Worm (Caenorhabditis elegans): Measurements from ENCODE around the gene samp-1.

Gene samp-1

ce11 chrII:11259766-11260165 is 42.9 kb upstream of the samp-1 start (continued):
- TF ChIP-seq cebp-2 (GFP tag; IDR thresholded peaks at IDR 0.05), result no peak
- TF ChIP-seq aptf-3 (GFP tag; IDR thresholded peaks at IDR 0.05), result no peak
- TF ChIP-seq pha-4 (tag; optimal IDR thresholded peaks at IDR 0.05), result no peak
- peak; percentile 25 for TF ChIP-seq lsl-1 (GFP tag; optimal IDR thresholded peaks at IDR 0.05)
- peak; percentile 64 for TF ChIP-seq ekl-4 (GFP tag; IDR thresholded peaks at IDR 0.05)
- TF ChIP-seq F57A8.1 (GFP tag; optimal IDR thresholded peaks at IDR 0.05), result no peak
- TF ChIP-seq T26A5.8 (tag; optimal IDR thresholded peaks at IDR 0.05), result no peak
- TF ChIP-seq die-1 (tag; optimal IDR thresholded peaks at IDR 0.05), result no peak
- 0 out of 2 replicates have a peak, but pooled peaks have one; percentile 18 for TF ChIP-seq F33H1.4 (GFP tag; IDR thresholded peaks at IDR 0.05)
- TF ChIP-seq hsf-1 (GFP tag; IDR thresholded peaks at IDR 0.05), result 0 out of 2 replicates have a peak, but pooled peaks have one; percentile 48
- peak; percentile 83 for TF ChIP-seq hrde-1 (tag; optimal IDR thresholded peaks at IDR 0.05; ENCODE audit: borderline replicate concordance)
- 0 out of 2 replicates have a peak, but pooled peaks have one; percentile 13 for TF ChIP-seq madf-8 (GFP tag; conservative IDR thresholded peaks at IDR 0.05)
- no peak for TF ChIP-seq lir-1 (GFP tag; conservative IDR thresholded peaks at IDR 0.05)
- no peak for TF ChIP-seq zim-3 (tag; optimal IDR thresholded peaks at IDR 0.05)
- TF ChIP-seq let-526 (GFP tag; IDR thresholded peaks at IDR 0.05), result 0 out of 2 replicates have a peak, but pooled peaks have one; percentile 20
- no peak for TF ChIP-seq cebp-1 (GFP tag; IDR thresholded peaks at IDR 0.05)
- TF ChIP-seq cebp-1 (tag; optimal IDR thresholded peaks at IDR 0.05), result no peak
- TF ChIP-seq ztf-3 (GFP tag; optimal IDR thresholded peaks at IDR 0.05), result no peak
- TF ChIP-seq ceh-27 (GFP tag; optimal IDR thresholded peaks at IDR 0.05), result no peak
- no peak for TF ChIP-seq Y95B8A.8 (GFP tag; IDR thresholded peaks at IDR 0.05)
- no peak for TF ChIP-seq bed-2 (GFP tag; IDR thresholded peaks at IDR 0.05)
- TF ChIP-seq mes-4 (tag; optimal IDR thresholded peaks at IDR 0.05), result no peak
- no peak for TF ChIP-seq ets-4 (GFP tag; optimal IDR thresholded peaks at IDR 0.05)
- TF ChIP-seq dpl-1 (GFP tag; optimal IDR thresholded peaks at IDR 0.05), result no peak
- TF ChIP-seq F52B5.7 (tag; optimal IDR thresholded peaks at IDR 0.05), result peak; percentile 75
- TF ChIP-seq mcd-1 (GFP tag; IDR thresholded peaks at IDR 0.05), result 0 out of 2 replicates have a peak, but pooled peaks have one; percentile 30
- TF ChIP-seq pbrm-1 (GFP tag; IDR thresholded peaks at IDR 0.05), result 0 out of 2 replicates have a peak, but pooled peaks have one; percentile 42
- peak; percentile 13 for TF ChIP-seq athp-1 (tag; optimal IDR thresholded peaks at IDR 0.05)
- peak; percentile 36 for TF ChIP-seq lin-54 (GFP tag; optimal IDR thresholded peaks at IDR 0.05)
- no peak for TF ChIP-seq repo-1 (tag; optimal IDR thresholded peaks at IDR 0.05)
- no peak for TF ChIP-seq Y67H2A.10 (GFP tag; conservative IDR thresholded peaks at IDR 0.05)
- peak; percentile 83 for TF ChIP-seq B0336.3 (GFP tag; IDR thresholded peaks at IDR 0.05)
- TF ChIP-seq tlf-1 (GFP tag; optimal IDR thresholded peaks at IDR 0.05), result no peak
- peak; percentile 39; the same call in 1 of the 2 replicates for TF ChIP-seq rcor-1 (GFP tag; IDR thresholded peaks at IDR 0.05)
- TF ChIP-seq nhr-27 (tag; optimal IDR thresholded peaks at IDR 0.05), result no peak
- TF ChIP-seq snpc-3.4 (tag; optimal IDR thresholded peaks at IDR 0.05), result no peak
- TF ChIP-seq K11D2.4 (GFP tag; IDR thresholded peaks at IDR 0.05), result no peak
- TF ChIP-seq C06A6.2 (GFP tag; conservative IDR thresholded peaks at IDR 0.05), result no peak
- TF ChIP-seq C17E4.6 (GFP tag; IDR thresholded peaks at IDR 0.05), result no peak
- no peak for TF ChIP-seq F23B12.7 (tag; optimal IDR thresholded peaks at IDR 0.05; ENCODE audit: insufficient read depth)
- no peak for TF ChIP-seq snpc-1.3 (tag; optimal IDR thresholded peaks at IDR 0.05; ENCODE audit: insufficient read depth)
- TF ChIP-seq sdz-38 (tag; optimal IDR thresholded peaks at IDR 0.05), result no peak
- peak; percentile 62; the same call in 1 of the 2 replicates for TF ChIP-seq Y79H2A.3 (GFP tag; conservative IDR thresholded peaks at IDR 0.05)
- TF ChIP-seq lag-1 (GFP tag; IDR thresholded peaks at IDR 0.05), result no peak
- 0 out of 2 replicates have a peak, but pooled peaks have one; percentile 39 for TF ChIP-seq D2030.7 (GFP tag; IDR thresholded peaks at IDR 0.05)
- peak; percentile 54 for TF ChIP-seq F49E8.2 (tag; optimal IDR thresholded peaks at IDR 0.05; ENCODE audit: insufficient read depth)
- TF ChIP-seq madf-10 (tag; optimal IDR thresholded peaks at IDR 0.05), result no peak
- TF ChIP-seq ceh-58 (GFP tag; IDR thresholded peaks at IDR 0.05), result no peak

All from whole organism, young adult.